Worm (Caenorhabditis elegans) whole organism, L2 larva: ENCODE results near the gene ZK970.8.
A peak's percentile ranks its signal among the peaks of the same experiment; 100 is the strongest.

ENCODE experiments used
- C34F6.9 ChIP-seq: fragments of 150-350 bp; optimal IDR thresholded peaks from 2 replicates; lab custom pipeline; 2014; ENCODE audit warnings: missing biosample characterization, missing genetic modification characterization
- F13H6.1 ChIP-seq: sonication (generic microtip); optimal IDR thresholded peaks from 2 replicates; lab custom pipeline; 2016; ENCODE audit warnings: missing genetic modification characterization, missing compliant biosample characterization
- R02D3.7 ChIP-seq: fragments of 150-350 bp; optimal IDR thresholded peaks from 2 replicates; lab custom pipeline; 2014; ENCODE audit warnings: missing biosample characterization, missing genetic modification characterization
- Y55F3AM.14 ChIP-seq: fragments of 200-800 bp; sonication (Bioruptor generic); optimal IDR thresholded peaks from 2 replicates; lab custom pipeline; 2018; ENCODE audit warnings: mild to moderate bottlenecking, missing genetic modification characterization, missing compliant biosample characterization
- ZK546.5 ChIP-seq: sonication (generic microtip); optimal IDR thresholded peaks from 2 replicates; lab custom pipeline; 2017; ENCODE audit warnings: missing biosample characterization, missing genetic modification characterization
- alr-1 ChIP-seq: fragments of 150-350 bp; optimal IDR thresholded peaks from 2 replicates; lab custom pipeline; 2014; ENCODE audit warnings: missing biosample characterization, missing genetic modification characterization
- aly-2 ChIP-seq: fragments of 150-350 bp; optimal IDR thresholded peaks from 2 replicates; lab custom pipeline; 2014; ENCODE audit warnings: missing biosample characterization, missing genetic modification characterization
- ama-1 ChIP-seq: fragments of 150-350 bp; optimal IDR thresholded peaks from 2 replicates; lab custom pipeline; 2018; ENCODE audit warnings: inconsistent platforms
- blmp-1 ChIP-seq: sonication (generic microtip); optimal IDR thresholded peaks from 2 replicates; lab custom pipeline; 2017; ENCODE audit warnings: missing genetic modification characterization, mild to moderate bottlenecking, missing compliant biosample characterization, antibody characterized with exemption, moderate library complexity; ENCODE audit not compliant: insufficient read depth
- ceh-16 ChIP-seq: fragments of 150-350 bp; optimal IDR thresholded peaks from 2 replicates; lab custom pipeline; 2014; ENCODE audit warnings: missing biosample characterization, missing genetic modification characterization
- ceh-82 ChIP-seq: fragments of 150-350 bp; optimal IDR thresholded peaks from 2 replicates; lab custom pipeline; 2014; ENCODE audit warnings: missing biosample characterization, missing genetic modification characterization
- crh-2 ChIP-seq: sonication (generic microtip); optimal IDR thresholded peaks from 2 replicates; lab custom pipeline; 2017; ENCODE audit warnings: missing biosample characterization, missing genetic modification characterization
- dmd-4 ChIP-seq: sonication (generic microtip); optimal IDR thresholded peaks from 2 replicates; lab custom pipeline; 2017; ENCODE audit warnings: missing biosample characterization, missing genetic modification characterization
- egl-27 ChIP-seq: sonication (generic microtip); optimal IDR thresholded peaks from 3 replicates; lab custom pipeline; 2017; ENCODE audit warnings: missing biosample characterization, missing genetic modification reagents, missing genetic modification characterization
- elt-1 ChIP-seq: fragments of 150-350 bp; optimal IDR thresholded peaks from 2 replicates; lab custom pipeline; 2014; ENCODE audit warnings: missing biosample characterization, missing genetic modification characterization
- elt-3 ChIP-seq: sonication (generic microtip); optimal IDR thresholded peaks from 2 replicates; lab custom pipeline; 2017; ENCODE audit warnings: missing biosample characterization, missing genetic modification characterization
- fos-1 ChIP-seq: fragments of 150-350 bp; optimal IDR thresholded peaks from 2 replicates; lab custom pipeline; 2014; ENCODE audit warnings: missing biosample characterization, missing genetic modification characterization
- gmeb-1 ChIP-seq: fragments of 150-350 bp; optimal IDR thresholded peaks from 2 replicates; lab custom pipeline; 2014; ENCODE audit warnings: missing biosample characterization, missing genetic modification characterization
- lin-11 ChIP-seq: fragments of 150-350 bp; sonication (generic microtip); optimal IDR thresholded peaks from 2 replicates; lab custom pipeline; 2014; ENCODE audit warnings: missing biosample characterization, missing genetic modification characterization, inconsistent platforms, mixed read lengths
- lin-13 ChIP-seq: fragments of 150-350 bp; optimal IDR thresholded peaks from 2 replicates; lab custom pipeline; 2014; ENCODE audit warnings: missing biosample characterization, missing genetic modification reagents, missing genetic modification characterization
- lin-39 ChIP-seq: fragments of 150-350 bp; optimal IDR thresholded peaks from 2 replicates; lab custom pipeline; 2014; ENCODE audit warnings: missing biosample characterization, missing genetic modification reagents, missing genetic modification characterization
- lsy-2 ChIP-seq, 2 experiments: fragments of 150-350 bp in 1 of 2; sonication (generic microtip) in 1 of 2; optimal IDR thresholded peaks; 2 replicates each; lab custom pipeline; 2014 to 2017; ENCODE audit warnings: missing biosample characterization in 2 of 2, missing genetic modification characterization in 2 of 2
- mab-5 ChIP-seq: fragments of 150-350 bp; optimal IDR thresholded peaks from 2 replicates; lab custom pipeline; 2014; ENCODE audit warnings: missing biosample characterization, missing genetic modification characterization
- mbf-1 ChIP-seq: sonication (generic microtip); optimal IDR thresholded peaks from 2 replicates; lab custom pipeline; 2017; ENCODE audit warnings: missing biosample characterization, missing genetic modification characterization
- mdl-1 ChIP-seq, 2 experiments: fragments of 150-350 bp in 1 of 2; sonication (generic microtip) in 1 of 2; optimal IDR thresholded peaks; 2 replicates each; lab custom pipeline; 2017; ENCODE audit warnings: missing biosample characterization in 2 of 2, missing genetic modification characterization in 2 of 2
- nhr-10 ChIP-seq: sonication (generic microtip); optimal IDR thresholded peaks from 2 replicates; lab custom pipeline; 2017; ENCODE audit warnings: missing biosample characterization, missing genetic modification characterization
- nhr-11 ChIP-seq: fragments of 150-350 bp; optimal IDR thresholded peaks from 2 replicates; lab custom pipeline; 2014; ENCODE audit warnings: missing biosample characterization, missing genetic modification characterization
- nhr-12 ChIP-seq: fragments of 150-350 bp; optimal IDR thresholded peaks from 2 replicates; lab custom pipeline; 2014; ENCODE audit warnings: missing biosample characterization, missing genetic modification characterization
- nhr-129 ChIP-seq: fragments of 150-350 bp; optimal IDR thresholded peaks from 2 replicates; lab custom pipeline; 2014; ENCODE audit warnings: missing biosample characterization, missing genetic modification characterization
- nhr-21 ChIP-seq: fragments of 150-350 bp; optimal IDR thresholded peaks from 2 replicates; lab custom pipeline; 2014; ENCODE audit warnings: missing biosample characterization, missing genetic modification characterization
- nhr-23 ChIP-seq: fragments of 150-350 bp; optimal IDR thresholded peaks from 2 replicates; lab custom pipeline; 2014; ENCODE audit warnings: missing biosample characterization, missing genetic modification reagents, missing genetic modification characterization
- nhr-237 ChIP-seq: fragments of 150-350 bp; optimal IDR thresholded peaks from 2 replicates; lab custom pipeline; 2014; ENCODE audit warnings: missing biosample characterization, missing genetic modification characterization
- nhr-25 ChIP-seq: fragments of 150-350 bp; sonication (generic microtip); optimal IDR thresholded peaks from 3 replicates; lab custom pipeline; 2014; ENCODE audit warnings: missing biosample characterization, missing genetic modification characterization
- nhr-6 ChIP-seq: fragments of 150-350 bp; optimal IDR thresholded peaks from 2 replicates; lab custom pipeline; 2014; ENCODE audit warnings: missing biosample characterization, missing genetic modification characterization
- nhr-77 ChIP-seq: fragments of 150-350 bp; optimal IDR thresholded peaks from 2 replicates; lab custom pipeline; 2014; ENCODE audit warnings: missing biosample characterization, missing genetic modification characterization
- peb-1 ChIP-seq: fragments of 150-350 bp; optimal IDR thresholded peaks from 2 replicates; lab custom pipeline; 2014; ENCODE audit warnings: missing biosample characterization, missing genetic modification characterization
- sem-4 ChIP-seq: fragments of 150-350 bp; optimal IDR thresholded peaks from 2 replicates; lab custom pipeline; 2014; ENCODE audit warnings: missing biosample characterization, missing genetic modification reagents, missing genetic modification characterization
- skn-1 ChIP-seq: sonication (generic microtip); optimal IDR thresholded peaks from 2 replicates; lab custom pipeline; 2017; ENCODE audit warnings: missing biosample characterization, missing genetic modification characterization
- sma-3 ChIP-seq: sonication (generic microtip); optimal IDR thresholded peaks from 2 replicates; lab custom pipeline; 2016; ENCODE audit warnings: missing genetic modification reagents, missing genetic modification characterization, missing compliant biosample characterization
- sma-9 ChIP-seq, 2 experiments: fragments of 150-350 bp in 1 of 2; sonication (generic microtip) in 1 of 2; optimal IDR thresholded peaks; 2 replicates each; lab custom pipeline; 2014 to 2016; ENCODE audit warnings: missing genetic modification characterization in 2 of 2, mild to moderate bottlenecking in 1 of 2, missing biosample characterization in 1 of 2, missing compliant biosample characterization in 1 of 2, missing genetic modification reagents in 1 of 2, moderate library complexity in 1 of 2
- snpc-4 ChIP-seq: fragments of 150-350 bp; optimal IDR thresholded peaks from 2 replicates; lab custom pipeline; 2014; ENCODE audit warnings: missing biosample characterization, missing genetic modification characterization
- unc-39 ChIP-seq: fragments of 150-350 bp; optimal IDR thresholded peaks from 2 replicates; lab custom pipeline; 2014; ENCODE audit warnings: missing biosample characterization, missing genetic modification characterization
- unc-55 ChIP-seq: fragments of 150-350 bp; sonication (generic microtip); optimal IDR thresholded peaks from 3 replicates; lab custom pipeline; 2014; ENCODE audit warnings: missing biosample characterization, missing genetic modification reagents, missing genetic modification characterization
- unc-62 ChIP-seq: fragments of 150-350 bp; optimal IDR thresholded peaks from 2 replicates; lab custom pipeline; 2014; ENCODE audit warnings: missing biosample characterization, missing genetic modification reagents, missing genetic modification characterization
- zag-1 ChIP-seq: fragments of 150-350 bp; optimal IDR thresholded peaks from 2 replicates; lab custom pipeline; 2014; ENCODE audit warnings: missing biosample characterization, missing genetic modification characterization
- ztf-1 ChIP-seq: fragments of 200-800 bp; sonication (Bioruptor generic); conservative IDR thresholded peaks from 2 replicates; pipeline ENCODE4 v1.3.6; 2022; ENCODE audit warnings: missing genetic modification characterization, missing compliant biosample characterization
- ztf-11 ChIP-seq: sonication (generic microtip); optimal IDR thresholded peaks from 2 replicates; lab custom pipeline; 2017; ENCODE audit warnings: missing biosample characterization, missing genetic modification characterization
- ztf-4 ChIP-seq: fragments of 150-350 bp; optimal IDR thresholded peaks from 2 replicates; lab custom pipeline; 2014; ENCODE audit warnings: missing biosample characterization, missing genetic modification characterization

The ZK970.8 gene

ce11 chrII:10302646-10303045, 6.8 kb upstream of the ZK970.8 start, which contains the start of gene clpp-1:
Gene clpp-1 (minus strand): TSS chrII:10302842.
- TF ChIP-seq ZK546.5 (no peak), Y55F3AM.14 (no peak), nhr-21 (no peak), R02D3.7 (tag; lab: Kevin White, UChicago) (no peak), mbf-1 (tag; lab: Kevin White, UChicago) (no peak), nhr-129 (peak; percentile 36), sma-9 (GFP tag; optimal IDR thresholded peaks at IDR 0.05; lab: Kevin White, UChicago) (peak; percentile 23), sma-9 (tag; optimal IDR thresholded peaks at IDR 0.05; lab: Kevin White, UChicago) (no peak), ceh-16 (no peak), fos-1 (no peak), egl-27 (tag; lab: Kevin White, UChicago) (no peak), sem-4 (no peak), lin-13 (GFP tag; lab: Kevin White, UChicago) (no peak), nhr-11 (no peak), ama-1 (lab: Kevin White, UChicago) (peak; percentile 58), nhr-77 (tag; lab: Kevin White, UChicago) (no peak), zag-1 (tag; lab: Kevin White, UChicago) (no peak), C34F6.9 (tag; lab: Kevin White, UChicago) (no peak), ceh-82 (tag; lab: Kevin White, UChicago) (no peak), nhr-237 (tag; lab: Kevin White, UChicago) (no peak), gmeb-1 (tag; lab: Kevin White, UChicago) (peak; percentile 43), crh-2 (tag; lab: Kevin White, UChicago) (peak; percentile 5), nhr-23 (tag; lab: Kevin White, UChicago) (no peak), lin-39 (tag; lab: Kevin White, UChicago) (no peak), aly-2 (no peak), snpc-4 (tag; lab: Kevin White, UChicago) (no peak), F13H6.1 (tag; lab: Kevin White, UChicago) (no peak), mab-5 (no peak), ztf-4 (no peak), ztf-11 (no peak), sma-3 (GFP tag; lab: Kevin White, UChicago) (no peak), lsy-2 (tag; optimal IDR thresholded peaks at IDR 0.05; lab: Kevin White, UChicago) (peak in 1 of 2 experiments; percentile 29), elt-3 (no peak), nhr-6 (tag; lab: Kevin White, UChicago) (no peak), nhr-25 (no peak), skn-1 (no peak), peb-1 (no peak), unc-39 (tag; lab: Kevin White, UChicago) (no peak)

- no peak for TF ChIP-seq nhr-23 (tag; lab: Kevin White, UChicago)
- TF ChIP-seq dmd-4 (tag; lab: Kevin White, UChicago), result no peak
- peak; percentile 39 for TF ChIP-seq snpc-4 (tag; lab: Kevin White, UChicago)
- TF ChIP-seq lin-39 (tag; lab: Kevin White, UChicago), result no peak
- no peak for TF ChIP-seq unc-62 (GFP tag; lab: Kevin White, UChicago)
- TF ChIP-seq fos-1, result peak; percentile 38
- TF ChIP-seq aly-2, result no peak
- no peak for TF ChIP-seq nhr-25
- peak; percentile 69 for TF ChIP-seq crh-2 (tag; lab: Kevin White, UChicago)
- TF ChIP-seq lin-11, result peak; percentile 83
- no peak for TF ChIP-seq unc-39 (tag; lab: Kevin White, UChicago)
- peak; percentile 40 for TF ChIP-seq nhr-129
- TF ChIP-seq ceh-82 (tag; lab: Kevin White, UChicago), result no peak
- TF ChIP-seq gmeb-1 (tag; lab: Kevin White, UChicago), result peak; percentile 81
- no peak for TF ChIP-seq peb-1
- TF ChIP-seq nhr-21, result peak; percentile 36
- TF ChIP-seq alr-1, result no peak
- TF ChIP-seq nhr-6 (tag; lab: Kevin White, UChicago), result no peak
- peak; percentile 79 for TF ChIP-seq lin-13 (GFP tag; lab: Kevin White, UChicago)
- peak; percentile 13 to 76 for TF ChIP-seq lsy-2 (tag; optimal IDR thresholded peaks at IDR 0.05; lab: Kevin White, UChicago)
- peak; percentile 44 for TF ChIP-seq ama-1 (lab: Kevin White, UChicago)
- TF ChIP-seq Y55F3AM.14, result no peak
- no peak for TF ChIP-seq nhr-12 (tag; lab: Kevin White, UChicago)
- TF ChIP-seq zag-1 (tag; lab: Kevin White, UChicago), result no peak
- peak; percentile 63 for TF ChIP-seq ztf-4
- no peak for TF ChIP-seq ztf-11
- TF ChIP-seq blmp-1 (tag; lab: Kevin White, UChicago), result peak; percentile 38
- TF ChIP-seq ceh-16, result no peak
- no peak for TF ChIP-seq nhr-11
- TF ChIP-seq elt-3, result no peak
- peak; percentile 76 for TF ChIP-seq sma-3 (GFP tag; lab: Kevin White, UChicago)
- TF ChIP-seq ZK546.5, result no peak
- TF ChIP-seq F13H6.1 (tag; lab: Kevin White, UChicago), result peak; percentile 77
- TF ChIP-seq nhr-10 (tag; lab: Kevin White, UChicago), result no peak
- TF ChIP-seq egl-27 (tag; lab: Kevin White, UChicago), result no peak
- peak; percentile 86 for TF ChIP-seq unc-55 (GFP tag; lab: Kevin White, UChicago)
- no peak for TF ChIP-seq elt-1 (tag; lab: Kevin White, UChicago)
- no peak for TF ChIP-seq nhr-77 (tag; lab: Kevin White, UChicago)
- peak; percentile 9 for TF ChIP-seq mab-5
- TF ChIP-seq C34F6.9 (tag; lab: Kevin White, UChicago), result peak; percentile 71
- peak; percentile 51 for TF ChIP-seq skn-1
- TF ChIP-seq mdl-1 (tag; optimal IDR thresholded peaks at IDR 0.05; lab: Kevin White, UChicago), result no peak
- no peak for TF ChIP-seq ztf-1 (GFP tag; lab: Robert Waterston, UW)
- no peak for TF ChIP-seq nhr-237 (tag; lab: Kevin White, UChicago)
- no peak for TF ChIP-seq sem-4
Measured at ce11 chrII:10303663-10304115, 5.7 kb upstream of the ZK970.8 start, which contains the start of gene vha-9. Gene vha-9 (minus strand): TSS chrII:10303713.
